Fruit fly (Drosophila melanogaster) whole organism, prepupa: ENCODE results near the gene Eno.

Experiments used
- Blimp-1 ChIP-seq: fragments of 200-800 bp; sonication (Bioruptor generic); optimal IDR thresholded peaks from 3 replicates; lab custom pipeline; 2017; ENCODE audit warnings: missing biosample characterization, missing genetic modification characterization, mild to moderate bottlenecking, moderate library complexity, missing genetic modification reagents
- CG10631 ChIP-seq: fragments of 200-800 bp; sonication (Bioruptor generic); optimal IDR thresholded peaks from 2 replicates; lab custom pipeline; 2016; ENCODE audit warnings: missing biosample characterization, missing genetic modification characterization
- CG10669 ChIP-seq: fragments of 200-800 bp; sonication (Bioruptor generic); optimal IDR thresholded peaks from 3 replicates; lab custom pipeline; 2018; ENCODE audit warnings: missing biosample characterization, mild to moderate bottlenecking, missing genetic modification characterization, moderate library complexity
- CG11294 ChIP-seq: fragments of 200-800 bp; sonication (Bioruptor generic); IDR thresholded peaks from 2 replicates; pipeline ENCODE4 v1.3.6; 2022; ENCODE audit warnings: missing biosample characterization, missing genetic modification characterization
- CG11762 ChIP-seq: fragments of 200-800 bp; sonication (Bioruptor generic); optimal IDR thresholded peaks from 3 replicates; lab custom pipeline; 2016; ENCODE audit warnings: missing biosample characterization, missing genetic modification characterization; ENCODE audit not compliant: insufficient read depth
- CG11902 ChIP-seq: fragments of 200-800 bp; sonication (Bioruptor generic); optimal IDR thresholded peaks from 3 replicates; lab custom pipeline; 2016; ENCODE audit warnings: missing biosample characterization, missing genetic modification characterization
- CG1621 ChIP-seq: fragments of 200-800 bp; sonication (Bioruptor generic); optimal IDR thresholded peaks from 3 replicates; lab custom pipeline; 2018; ENCODE audit warnings: missing biosample characterization, mild to moderate bottlenecking, missing genetic modification characterization
- CG16779 ChIP-seq: fragments of 200-800 bp; sonication (Bioruptor generic); optimal IDR thresholded peaks from 3 replicates; lab custom pipeline; 2017; ENCODE audit warnings: missing biosample characterization, mild to moderate bottlenecking, missing genetic modification characterization
- CG31627 ChIP-seq: fragments of 200-800 bp; sonication (Bioruptor generic); optimal IDR thresholded peaks from 3 replicates; lab custom pipeline; 2016; ENCODE audit warnings: missing biosample characterization, missing genetic modification characterization
- CG34406 ChIP-seq: fragments of 200-800 bp; sonication (Bioruptor generic); optimal IDR thresholded peaks from 3 replicates; lab custom pipeline; 2016; ENCODE audit warnings: missing biosample characterization, missing genetic modification characterization
- CG6163 ChIP-seq: fragments of 200-800 bp; sonication (Bioruptor generic); IDR thresholded peaks from 3 replicates; pipeline ENCODE4 v1.3.6; 2022; ENCODE audit warnings: missing biosample characterization, missing genetic modification characterization
- CG6792 ChIP-seq: fragments of 200-800 bp; sonication (Bioruptor generic); optimal IDR thresholded peaks from 3 replicates; lab custom pipeline; 2016; ENCODE audit warnings: missing biosample characterization, missing genetic modification characterization
- CG6854 ChIP-seq: fragments of 200-800 bp; sonication (Bioruptor generic); optimal IDR thresholded peaks from 2 replicates; lab custom pipeline; 2017; ENCODE audit warnings: missing biosample characterization, mild to moderate bottlenecking, missing genetic modification characterization
- CG8319 ChIP-seq: fragments of 200-800 bp; sonication (Bioruptor generic); optimal IDR thresholded peaks from 3 replicates; lab custom pipeline; 2016; ENCODE audit warnings: missing biosample characterization, missing genetic modification characterization
- CG8632 ChIP-seq: fragments of 200-800 bp; sonication (Bioruptor generic); optimal IDR thresholded peaks from 3 replicates; lab custom pipeline; 2016; ENCODE audit warnings: missing biosample characterization, missing genetic modification characterization
- CG9139 ChIP-seq: fragments of 200-800 bp; sonication (Bioruptor generic); optimal IDR thresholded peaks from 3 replicates; lab custom pipeline; 2017; ENCODE audit warnings: missing biosample characterization, mild to moderate bottlenecking, missing genetic modification characterization
- Eip75B ChIP-seq: fragments of 200-800 bp; sonication (Bioruptor generic); optimal IDR thresholded peaks from 3 replicates; lab custom pipeline; 2016; ENCODE audit warnings: missing biosample characterization, missing genetic modification characterization
- Eip78C ChIP-seq: fragments of 200-800 bp; sonication (Bioruptor generic); peaks from one replicate; lab custom pipeline; 2016; ENCODE audit warnings: missing biosample characterization, missing genetic modification characterization
- Eip93F ChIP-seq: fragments of 200-800 bp; sonication (Bioruptor generic); optimal IDR thresholded peaks from 2 replicates; lab custom pipeline; 2016; ENCODE audit warnings: missing biosample characterization, mild to moderate bottlenecking, missing genetic modification characterization
- Ets21C ChIP-seq: fragments of 200-800 bp; sonication (Bioruptor generic); optimal IDR thresholded peaks from 3 replicates; lab custom pipeline; 2016; ENCODE audit warnings: missing biosample characterization, missing genetic modification characterization
- Gug ChIP-seq: fragments of 200-800 bp; sonication (Bioruptor generic); IDR thresholded peaks from 2 replicates; pipeline ENCODE4 v1.3.6; 2022; ENCODE audit warnings: missing biosample characterization, missing genetic modification characterization
- Hr38 ChIP-seq: sonication (Bioruptor generic); optimal IDR thresholded peaks from 2 replicates; lab custom pipeline; 2016; ENCODE audit warnings: missing biosample characterization, missing genetic modification characterization
- Hr39 ChIP-seq: fragments of 200-800 bp; sonication (Bioruptor generic); optimal IDR thresholded peaks from 2 replicates; lab custom pipeline; 2016; ENCODE audit warnings: missing biosample characterization, missing genetic modification characterization
- Hr4 ChIP-seq: fragments of 200-800 bp; sonication (Bioruptor generic); optimal IDR thresholded peaks from 3 replicates; lab custom pipeline; 2016; ENCODE audit warnings: missing biosample characterization, missing genetic modification characterization
- Met ChIP-seq: fragments of 200-800 bp; sonication (Bioruptor generic); optimal IDR thresholded peaks from 3 replicates; lab custom pipeline; 2016; ENCODE audit warnings: missing biosample characterization, missing genetic modification characterization
- Smox ChIP-seq: fragments of 200-800 bp; sonication (Bioruptor generic); optimal IDR thresholded peaks from 3 replicates; lab custom pipeline; 2016; ENCODE audit warnings: missing biosample characterization, missing genetic modification characterization
- Sox102F ChIP-seq: fragments of 200-800 bp; sonication (Bioruptor generic); optimal IDR thresholded peaks from 2 replicates; lab custom pipeline; 2016; ENCODE audit warnings: missing biosample characterization, mild to moderate bottlenecking, missing genetic modification characterization
- Sox14 ChIP-seq: fragments of 200-800 bp; sonication (Bioruptor generic); optimal IDR thresholded peaks from 3 replicates; lab custom pipeline; 2016; ENCODE audit warnings: missing biosample characterization, missing genetic modification characterization
- Sox15 ChIP-seq: fragments of 200-800 bp; sonication (Bioruptor generic); optimal IDR thresholded peaks from 3 replicates; lab custom pipeline; 2016; ENCODE audit warnings: missing biosample characterization, missing genetic modification characterization
- achi ChIP-seq: fragments of 200-800 bp; sonication (Bioruptor generic); optimal IDR thresholded peaks from 3 replicates; lab custom pipeline; 2016; ENCODE audit warnings: missing biosample characterization, missing genetic modification characterization
- cyc ChIP-seq: fragments of 200-800 bp; sonication (Bioruptor generic); optimal IDR thresholded peaks from 3 replicates; lab custom pipeline; 2016; ENCODE audit warnings: missing biosample characterization, missing genetic modification characterization
- dac ChIP-seq: fragments of 200-800 bp; sonication (Bioruptor generic); optimal IDR thresholded peaks from 2 replicates; lab custom pipeline; 2017; ENCODE audit warnings: missing biosample characterization, mild to moderate bottlenecking, missing genetic modification characterization
- dsx ChIP-seq: fragments of 200-800 bp; optimal IDR thresholded peaks from 3 replicates; lab custom pipeline; 2019; ENCODE audit warnings: missing biosample characterization, mild to moderate bottlenecking, missing genetic modification characterization, moderate library complexity; ENCODE audit not compliant: poor library complexity, severe bottlenecking
- eg ChIP-seq: fragments of 200-800 bp; sonication (Bioruptor generic); IDR thresholded peaks from 3 replicates; pipeline ENCODE4 v1.3.6; 2022; ENCODE audit warnings: missing biosample characterization, missing genetic modification characterization
- esn ChIP-seq: fragments of 200-800 bp; sonication (Bioruptor generic); optimal IDR thresholded peaks from 2 replicates; lab custom pipeline; 2016; ENCODE audit warnings: missing biosample characterization, mild to moderate bottlenecking, missing genetic modification characterization, moderate library complexity
- fd85E ChIP-seq: fragments of 200-800 bp; sonication (Bioruptor generic); optimal IDR thresholded peaks from 3 replicates; lab custom pipeline; 2016; ENCODE audit warnings: missing biosample characterization, missing genetic modification characterization
- fkh ChIP-seq: fragments of 200-800 bp; sonication (Bioruptor generic); optimal IDR thresholded peaks from 3 replicates; lab custom pipeline; 2017; ENCODE audit warnings: missing biosample characterization, mild to moderate bottlenecking, missing genetic modification characterization, moderate library complexity
- lz ChIP-seq: fragments of 200-800 bp; sonication (Bioruptor generic); optimal IDR thresholded peaks from 3 replicates; lab custom pipeline; 2016; ENCODE audit warnings: missing biosample characterization, missing genetic modification characterization
- pdm3 ChIP-seq: fragments of 200-800 bp; sonication (Bioruptor generic); optimal IDR thresholded peaks from 3 replicates; lab custom pipeline; 2016; ENCODE audit warnings: missing biosample characterization, missing genetic modification characterization
- salr ChIP-seq, 2 experiments: fragments of 200-800 bp; sonication (Bioruptor generic); optimal IDR thresholded peaks; 3 replicates each; lab custom pipeline; 2016 to 2018; ENCODE audit warnings: missing biosample characterization in 2 of 2, missing genetic modification characterization in 2 of 2, mild to moderate bottlenecking in 1 of 2
- spab ChIP-seq: fragments of 200-800 bp; sonication (Bioruptor generic); optimal IDR thresholded peaks from 2 replicates; lab custom pipeline; 2017; ENCODE audit warnings: missing biosample characterization, mild to moderate bottlenecking, missing genetic modification characterization, missing genetic modification reagents
- svp ChIP-seq: fragments of 200-800 bp; sonication (Bioruptor generic); peaks from one replicate; lab custom pipeline; 2016; ENCODE audit warnings: missing biosample characterization, missing genetic modification characterization
- vri ChIP-seq: fragments of 200-800 bp; sonication (Bioruptor generic); optimal IDR thresholded peaks from 3 replicates; lab custom pipeline; 2016; ENCODE audit warnings: missing biosample characterization, mild to moderate bottlenecking, missing genetic modification characterization

Eno gene

DNA sequence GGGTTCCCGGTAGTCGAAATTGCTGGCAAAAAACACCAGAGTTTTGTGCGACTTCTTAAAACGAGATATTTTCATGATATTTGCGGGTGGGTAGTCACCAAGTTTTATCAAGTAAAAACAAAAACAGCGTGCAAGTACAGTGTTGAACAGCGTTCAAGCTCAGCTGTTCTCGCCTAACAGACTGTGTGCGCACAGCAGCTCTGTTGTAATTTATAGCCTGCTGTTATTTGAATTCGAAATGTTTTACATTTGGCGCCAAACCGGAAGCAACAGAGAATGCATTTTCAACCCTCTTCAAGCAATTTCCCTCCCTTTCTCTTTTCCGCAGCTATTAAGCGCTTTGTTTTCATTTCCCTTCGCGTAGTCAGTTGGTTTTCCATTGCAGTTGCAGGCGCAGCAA lies 2.8 kb upstream of the Eno start, which contains the start of the genes CG17652 and CG17646 (continued):
- no peak for TF ChIP-seq Hr4 (GFP tag; lab: Kevin White, UChicago)
- no peak for TF ChIP-seq CG9139
- no peak for TF ChIP-seq Smox (GFP tag; lab: Kevin White, UChicago)
- TF ChIP-seq CG6163 = peak; percentile 45; the same call in 2 of the 3 replicates
- peak; percentile 66 for TF ChIP-seq fkh (GFP tag; lab: Kevin White, UChicago)
- no peak for TF ChIP-seq Met (GFP tag; lab: Kevin White, UChicago)
- no peak for TF ChIP-seq CG8632 (GFP tag; lab: Kevin White, UChicago)
- no peak for TF ChIP-seq dsx (GFP tag; lab: Kevin White, UChicago)
- TF ChIP-seq Sox15 (GFP tag; lab: Kevin White, UChicago) = no peak
- no peak for TF ChIP-seq Gug (GFP tag; lab: Robert Waterston, UW)
- TF ChIP-seq salr (GFP tag; optimal IDR thresholded peaks at IDR 0.05; lab: Kevin White, UChicago) = no peak
- TF ChIP-seq eg (GFP tag; lab: Robert Waterston, UW) = no peak
- TF ChIP-seq Ets21C (GFP tag; lab: Kevin White, UChicago) = no peak
- TF ChIP-seq CG10669 = no peak
- peak; percentile 1 for TF ChIP-seq CG6854 (GFP tag; lab: Kevin White, UChicago)

DNA sequence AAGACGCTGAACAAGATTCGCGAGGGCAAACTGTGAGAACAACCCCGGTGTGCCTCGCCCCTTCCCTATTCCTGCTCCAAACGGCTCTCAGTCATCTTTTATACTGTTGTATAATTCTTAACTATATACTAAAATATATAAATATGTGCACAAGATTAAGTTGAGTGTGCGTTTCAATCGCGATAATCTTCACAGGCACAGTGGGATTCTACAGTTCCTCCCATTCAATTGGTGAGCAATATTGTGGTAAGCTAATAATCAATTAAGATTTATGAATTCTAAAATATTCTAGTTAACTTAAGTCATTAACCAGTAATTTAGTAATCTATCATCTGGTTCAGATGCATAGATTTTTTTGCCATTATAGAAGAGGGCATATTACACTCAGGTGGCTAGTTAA lies 1.5 kb upstream of the Eno start:
- no peak for TF ChIP-seq Sox14 (GFP tag; lab: Kevin White, UChicago)
- TF ChIP-seq fd85E (GFP tag; lab: Kevin White, UChicago) = no peak
- no peak for TF ChIP-seq CG9139
- no peak for TF ChIP-seq Hr4 (GFP tag; lab: Kevin White, UChicago)
- TF ChIP-seq CG10669 = no peak
- TF ChIP-seq Met (GFP tag; lab: Kevin White, UChicago) = no peak
- TF ChIP-seq CG11294 = no peak
- no peak for TF ChIP-seq dac (GFP tag; lab: Kevin White, UChicago)
- TF ChIP-seq CG1621 (tag; lab: Kevin White, UChicago) = no peak
- TF ChIP-seq lz (GFP tag; lab: Kevin White, UChicago) = no peak
- no peak for TF ChIP-seq Sox102F (GFP tag; lab: Kevin White, UChicago)
- TF ChIP-seq CG16779 (tag; lab: Kevin White, UChicago) = no peak
- TF ChIP-seq Eip78C (GFP tag; lab: Kevin White, UChicago) = peak; percentile 57
- TF ChIP-seq pdm3 (GFP tag; lab: Kevin White, UChicago) = no peak
- TF ChIP-seq CG11902 (GFP tag; lab: Kevin White, UChicago) = no peak
- TF ChIP-seq CG6163 = no peak
- no peak for TF ChIP-seq CG11762 (GFP tag; lab: Kevin White, UChicago)
- TF ChIP-seq Gug (GFP tag; lab: Robert Waterston, UW) = no peak
- no peak for TF ChIP-seq salr (GFP tag; optimal IDR thresholded peaks at IDR 0.05; lab: Kevin White, UChicago)
- TF ChIP-seq Blimp-1 (GFP tag; lab: Kevin White, UChicago) = no peak
- TF ChIP-seq Hr38 (GFP tag; lab: Kevin White, UChicago) = no peak
- TF ChIP-seq CG6792 (GFP tag; lab: Kevin White, UChicago) = no peak
- no peak for TF ChIP-seq Smox (GFP tag; lab: Kevin White, UChicago)
- no peak for TF ChIP-seq CG10631 (GFP tag; lab: Kevin White, UChicago)
- TF ChIP-seq CG34406 = no peak
- no peak for TF ChIP-seq spab
- TF ChIP-seq esn (GFP tag; lab: Kevin White, UChicago) = no peak
- peak; percentile 38 for TF ChIP-seq vri (GFP tag; lab: Kevin White, UChicago)
- TF ChIP-seq svp = peak; percentile 29
- no peak for TF ChIP-seq CG8319 (GFP tag; lab: Kevin White, UChicago)
- peak; percentile 17 for TF ChIP-seq fkh (GFP tag; lab: Kevin White, UChicago)
- TF ChIP-seq achi (GFP tag; lab: Kevin White, UChicago) = no peak
- TF ChIP-seq cyc (GFP tag; lab: Kevin White, UChicago) = no peak
- TF ChIP-seq, all 60 proteins: peak for 4

DNA sequence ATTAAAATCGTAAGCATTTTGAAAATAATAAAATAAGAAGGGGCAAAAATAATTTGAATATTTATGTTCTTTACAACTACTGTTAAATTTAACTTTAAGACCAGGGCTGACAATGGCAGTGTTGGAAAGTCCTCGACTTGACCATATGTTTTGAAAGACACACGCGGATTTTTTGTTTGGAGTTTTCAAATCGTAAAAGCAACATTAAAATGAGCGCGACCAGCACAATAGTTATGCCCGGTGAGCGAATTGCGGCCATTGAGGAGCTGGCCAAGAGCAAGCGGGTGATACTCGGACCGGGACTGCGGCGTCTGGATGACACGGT lies 854 bp downstream of the Eno start, which contains the start of gene Rrp40:
Gene Rrp40 (plus strand): TSS at position 113 of the 325 bp plus-strand sequence.
- no peak for TF ChIP-seq lz (GFP tag; lab: Kevin White, UChicago)
- TF ChIP-seq vri (GFP tag; lab: Kevin White, UChicago) = no peak
- no peak for TF ChIP-seq Eip75B
- no peak for TF ChIP-seq Eip93F (GFP tag; lab: Kevin White, UChicago)
- no peak for TF ChIP-seq CG8319 (GFP tag; lab: Kevin White, UChicago)
- no peak for TF ChIP-seq Hr39 (GFP tag; lab: Kevin White, UChicago)
- TF ChIP-seq CG6854 (GFP tag; lab: Kevin White, UChicago) = no peak
- TF ChIP-seq achi (GFP tag; lab: Kevin White, UChicago) = no peak
- TF ChIP-seq esn (GFP tag; lab: Kevin White, UChicago) = no peak
- TF ChIP-seq cyc (GFP tag; lab: Kevin White, UChicago) = no peak
- no peak for TF ChIP-seq CG31627
- TF ChIP-seq Met (GFP tag; lab: Kevin White, UChicago) = no peak
- TF ChIP-seq spab = no peak
- TF ChIP-seq CG16779 (tag; lab: Kevin White, UChicago) = no peak
- TF ChIP-seq CG8632 (GFP tag; lab: Kevin White, UChicago) = no peak
- TF ChIP-seq Eip78C (GFP tag; lab: Kevin White, UChicago) = no peak
- no peak for TF ChIP-seq CG6792 (GFP tag; lab: Kevin White, UChicago)
- TF ChIP-seq, all 60 proteins: peak for 0
